Fruit fly (Drosophila melanogaster) whole organism, embryonic: ENCODE measurements around the gene CG5390.

Source experiments
- CG1603 ChIP-seq: fragments of 200-800 bp; sonication (Bioruptor generic); optimal IDR thresholded peaks from 2 replicates; lab custom pipeline; 2019; ENCODE audit warnings: missing biosample characterization, mild to moderate bottlenecking, missing genetic modification characterization, moderate library complexity
- CG17568 ChIP-seq: fragments of 200-800 bp; sonication (Bioruptor generic); optimal IDR thresholded peaks from 2 replicates; lab custom pipeline; 2018; ENCODE audit warnings: missing biosample characterization, mild to moderate bottlenecking, missing genetic modification characterization, moderate library complexity
- CG2129 ChIP-seq: fragments of 200-800 bp; sonication (Bioruptor generic); IDR thresholded peaks from 2 replicates; pipeline ENCODE4 v1.3.6; 2022; ENCODE audit warnings: missing biosample characterization, missing genetic modification characterization; ENCODE audit not compliant: partially characterized antibody
- CG5953 ChIP-seq: fragments of 200-800 bp; sonication (Bioruptor generic); IDR thresholded peaks from 2 replicates; pipeline ENCODE4 v1.3.6; 2022; ENCODE audit warnings: missing biosample characterization, missing genetic modification characterization
- Dek ChIP-seq: fragments of 200-800 bp; sonication (Bioruptor generic); optimal IDR thresholded peaks from 3 replicates; lab custom pipeline; 2019; ENCODE audit warnings: missing biosample characterization, mild to moderate bottlenecking, missing genetic modification characterization, moderate library complexity
- Lpt ChIP-seq: fragments of >200 bp; optimal IDR thresholded peaks from 2 replicates; lab custom pipeline; 2018; ENCODE audit warnings: missing biosample characterization, missing genetic modification characterization
- Mrtf ChIP-seq: fragments of 200-800 bp; sonication (Bioruptor generic); IDR thresholded peaks from 3 replicates; pipeline ENCODE4 v1.3.6; 2022; ENCODE audit warnings: missing biosample characterization, missing genetic modification characterization
- dati ChIP-seq: fragments of 200-800 bp; sonication (Bioruptor generic); IDR thresholded peaks from 2 replicates; pipeline ENCODE4 v1.3.6; 2022; ENCODE audit warnings: missing biosample characterization, missing genetic modification characterization

DNA sequence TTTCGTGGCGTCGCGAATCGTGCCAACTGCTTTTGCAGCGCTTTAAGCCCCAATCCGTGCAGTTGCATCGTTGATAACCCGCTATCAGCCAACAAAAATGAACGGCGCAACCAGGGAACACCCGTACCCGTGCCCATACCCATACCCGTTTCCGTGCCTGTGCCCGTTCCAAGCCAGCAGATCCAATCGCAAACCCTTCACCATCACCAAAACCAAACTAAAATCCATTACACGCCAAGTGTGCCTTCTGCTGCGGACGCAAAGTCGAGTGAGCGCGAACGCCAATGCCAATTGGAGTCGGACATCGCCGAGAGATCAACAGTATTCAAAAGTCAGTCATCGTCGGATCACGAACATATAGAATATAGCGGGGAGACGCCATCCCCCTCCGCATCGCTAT, 27.8 kb upstream of the CG5390 start:
- no peak for TF ChIP-seq Dek (tag; lab: Kevin White, UChicago)
- TF ChIP-seq CG2129, result no peak
- no peak for TF ChIP-seq CG5953 (GFP tag; lab: Robert Waterston, UW)
- TF ChIP-seq Mrtf (GFP tag; lab: Robert Waterston, UW), result no peak
- no peak for TF ChIP-seq Lpt
- no peak for TF ChIP-seq CG1603 (tag; lab: Kevin White, UChicago)
- TF ChIP-seq CG17568 (GFP tag; lab: Kevin White, UChicago), result no peak
- TF ChIP-seq dati, result no peak
